Worm (Caenorhabditis elegans) whole organism, midembryonic: Measurements from ENCODE around the gene srz-103.

ENCODE experiments used
- flt-1 ChIP-seq: fragments of 200-800 bp; sonication (Bioruptor generic); IDR thresholded peaks from 2 replicates; pipeline ENCODE4 v1.3.6; 2022; ENCODE audit warnings: missing genetic modification characterization, missing compliant biosample characterization
- klf-2 ChIP-seq: fragments of 200-800 bp; sonication (Bioruptor generic); conservative IDR thresholded peaks from 2 replicates; pipeline ENCODE4 v1.3.6; 2022; ENCODE audit warnings: missing genetic modification reagents, missing genetic modification characterization, missing compliant biosample characterization
- med-1 ChIP-seq: sonication (generic microtip); optimal IDR thresholded peaks from 2 replicates; lab custom pipeline; 2017; ENCODE audit warnings: missing genetic modification characterization, mild to moderate bottlenecking, missing compliant biosample characterization, antibody characterized with exemption, missing genetic modification reagents; ENCODE audit not compliant: insufficient read depth
- ztf-23 ChIP-seq: fragments of 200-800 bp; sonication (Bioruptor generic); IDR thresholded peaks from 2 replicates; pipeline ENCODE4 v1.3.6; 2022; ENCODE audit warnings: missing genetic modification reagents, missing genetic modification characterization, missing compliant biosample characterization
- ztf-29 ChIP-seq: fragments of 200-800 bp; sonication (Bioruptor generic); IDR thresholded peaks from 2 replicates; pipeline ENCODE4 v1.3.6; 2022; ENCODE audit warnings: missing genetic modification reagents, missing genetic modification characterization, missing compliant biosample characterization

- TF ChIP-seq ztf-29 (GFP tag; lab: Robert Waterston, UW) (no peak), med-1 (GFP tag; lab: Kevin White, UChicago) (no peak), klf-2 (GFP tag; lab: Robert Waterston, UW) (no peak), flt-1 (GFP tag; lab: Robert Waterston, UW) (no peak), ztf-23 (GFP tag; lab: Robert Waterston, UW) (no peak)
Measured at ce11 chrV:16682886-16683285, 3.7 kb upstream of the srz-103 start, which contains the start of gene srw-36.
